Fruit fly (Drosophila melanogaster): Measurements from ENCODE around the gene CG13059.

- TF ChIP-seq Sin3A (optimal IDR thresholded peaks at IDR 0.05) (no peak), h (optimal IDR thresholded peaks at IDR 0.05) (no peak), psq (optimal IDR thresholded peaks at IDR 0.05) (no peak), insv (optimal IDR thresholded peaks at IDR 0.05) (no peak), Myc (optimal IDR thresholded peaks at IDR 0.05) (no peak), ttk (optimal IDR thresholded peaks at IDR 0.05) (no peak)
Measured at dm6 chr3L:16326657-16327056, 3.2 kb downstream of the CG13059 start, which contains the start of the genes CG13040 and CG13039.

Data from Kc167 (cell line).